Worm (Caenorhabditis elegans): ENCODE measurements around the gene enri-2.
"Not testable (repeated sequence)": the region's sequence is repeated elsewhere in the genome, so short reads cannot be mapped to it uniquely, and the experiment has no call there.

The enri-2 gene

ce11 chrX:14528399-14528798 lies 17.2 kb upstream of the enri-2 start, which contains the start of gene nspc-19:
nspc-19 (plus strand) TSS chrX:14528699.
- not testable (repeated sequence) for TF ChIP-seq ceh-32 (tag; optimal IDR thresholded peaks at IDR 0.05; ENCODE audit: poor library complexity); madf-9 (GFP tag; conservative IDR thresholded peaks at IDR 0.05); lin-13 (GFP tag; optimal IDR thresholded peaks at IDR 0.05)

- TF ChIP-seq nhr-11 (tag; optimal IDR thresholded peaks at IDR 0.05) (no peak), lin-1 (GFP tag; IDR thresholded peaks at IDR 0.05) (no peak), madf-9 (GFP tag; conservative IDR thresholded peaks at IDR 0.05) (no peak), jun-1 (tag; optimal IDR thresholded peaks at IDR 0.05) (no peak), ztf-11 (tag; optimal IDR thresholded peaks at IDR 0.05) (no peak)
Measured at ce11 chrX:14530107-14530506, 15.5 kb upstream of the enri-2 start, which contains the start of gene nspc-20. nspc-20 (minus strand) TSS chrX:14530207.

- TF ChIP-seq hmg-1.1 (GFP tag; IDR thresholded peaks at IDR 0.05), result no peak
- peak; percentile 7 for TF ChIP-seq hlh-30 (tag; optimal IDR thresholded peaks at IDR 0.05; ENCODE audit: insufficient read depth)
- TF ChIP-seq mdt-29 (GFP tag; IDR thresholded peaks at IDR 0.05), result no peak
Measured at ce11 chrX:14534117-14534516, 11.5 kb upstream of the enri-2 start, which contains the start of gene T24C2.5. T24C2.5 (plus strand) TSS chrX:14534417.

- TF ChIP-seq ztf-11 (tag; optimal IDR thresholded peaks at IDR 0.05) (no peak), ZK546.5 (tag; optimal IDR thresholded peaks at IDR 0.05) (no peak), aly-2 (tag; optimal IDR thresholded peaks at IDR 0.05) (no peak), dve-1 (tag; optimal IDR thresholded peaks at IDR 0.05; ENCODE audit: insufficient read depth) (no peak), skn-1 (tag; optimal IDR thresholded peaks at IDR 0.05) (no peak), nhr-6 (tag; optimal IDR thresholded peaks at IDR 0.05) (no peak), F44E2.7 (GFP tag; IDR thresholded peaks at IDR 0.05) (no peak), daf-8 (GFP tag; IDR thresholded peaks at IDR 0.05) (no peak), daf-16 (GFP tag; optimal IDR thresholded peaks at IDR 0.05) (no peak), daf-16 (tag; optimal IDR thresholded peaks at IDR 0.05) (peak; percentile 63), aha-1 (tag) (peak; percentile 81), lin-15B (tag; optimal IDR thresholded peaks at IDR 0.05) (no peak), R02D3.7 (tag; optimal IDR thresholded peaks at IDR 0.05) (no peak), ces-1 (GFP tag; optimal IDR thresholded peaks at IDR 0.05) (no peak)
Measured at ce11 chrX:14534596-14534995, 11.0 kb upstream of the enri-2 start.

ce11 chrX:14535913-14536312 lies 9.7 kb upstream of the enri-2 start:
- TF ChIP-seq daf-16 (GFP tag; optimal IDR thresholded peaks at IDR 0.05), result no peak
- TF ChIP-seq daf-16 (tag; optimal IDR thresholded peaks at IDR 0.05), result peak; percentile 39
- TF ChIP-seq unc-62 (GFP tag; optimal IDR thresholded peaks at IDR 0.05 in 1 of 2), result peak in 1 of 2 experiments; percentile 40
- TF ChIP-seq unc-62 (tag; optimal IDR thresholded peaks at IDR 0.05), result no peak
- TF ChIP-seq dmd-6 (GFP tag; IDR thresholded peaks at IDR 0.05), result 0 out of 2 replicates have a peak, but pooled peaks have one; percentile 21
- TF ChIP-seq nhr-48 (tag; optimal IDR thresholded peaks at IDR 0.05), result no peak
- TF ChIP-seq hlh-11 (tag; optimal IDR thresholded peaks at IDR 0.05), result peak; percentile 28

- TF ChIP-seq R02D3.7 (tag; optimal IDR thresholded peaks at IDR 0.05) (no peak), madf-9 (GFP tag; conservative IDR thresholded peaks at IDR 0.05) (no peak), daf-16 (GFP tag; optimal IDR thresholded peaks at IDR 0.05) (no peak), daf-16 (tag; optimal IDR thresholded peaks at IDR 0.05) (peak; percentile 85), egl-27 (tag; optimal IDR thresholded peaks at IDR 0.05) (no peak), hlh-30 (tag; optimal IDR thresholded peaks at IDR 0.05; ENCODE audit: insufficient read depth) (peak; percentile 39), pqm-1 (tag; optimal IDR thresholded peaks at IDR 0.05) (peak; percentile 38), dpl-1 (GFP tag; optimal IDR thresholded peaks at IDR 0.05) (no peak), ceh-44 (GFP tag; IDR thresholded peaks at IDR 0.05) (no peak), php-3 (GFP tag; IDR thresholded peaks at IDR 0.05) (peak; percentile 41; the same call in 1 of the 2 replicates), lin-38 (GFP tag; IDR thresholded peaks at IDR 0.05) (no peak), nhr-28 (tag; optimal IDR thresholded peaks at IDR 0.05) (peak; percentile 82), hlh-11 (tag; optimal IDR thresholded peaks at IDR 0.05) (peak; percentile 61), nhr-77 (tag; optimal IDR thresholded peaks at IDR 0.05) (peak; percentile 59), nhr-25 (tag; optimal IDR thresholded peaks at IDR 0.05; ENCODE audit: borderline replicate concordance, insufficient read depth) (no peak), dmd-6 (GFP tag; IDR thresholded peaks at IDR 0.05) (peak; percentile 34), zip-11 (GFP tag; IDR thresholded peaks at IDR 0.05) (no peak), daf-12 (tag; optimal IDR thresholded peaks at IDR 0.05) (no peak), mdl-1 (tag; optimal IDR thresholded peaks at IDR 0.05) (peak in 1 of 2 experiments; percentile 44), dve-1 (tag; optimal IDR thresholded peaks at IDR 0.05; ENCODE audit: insufficient read depth) (peak; percentile 22)
Measured at ce11 chrX:14537625-14538024, 8.0 kb upstream of the enri-2 start.

All from whole organism, L4 larva.